Fruit fly (Drosophila melanogaster) whole organism, adult: ENCODE results near the gene Aprt.

Experiments
- CG11617 ChIP-seq: fragments of 200-800 bp; sonication (Bioruptor generic); optimal IDR thresholded peaks from 2 replicates; lab custom pipeline; 2017; ENCODE audit warnings: mild to moderate bottlenecking, missing biosample characterization, missing genetic modification reagents, missing genetic modification characterization
- CG7045 ChIP-seq: fragments of 200-800 bp; sonication (Bioruptor generic); optimal IDR thresholded peaks from 2 replicates; lab custom pipeline; 2017; ENCODE audit warnings: missing biosample characterization, mild to moderate bottlenecking, missing genetic modification characterization
- CG7101 ChIP-seq: fragments of 200-800 bp; sonication (Bioruptor generic); optimal IDR thresholded peaks from 2 replicates; lab custom pipeline; 2018; ENCODE audit warnings: missing biosample characterization, mild to moderate bottlenecking, missing genetic modification characterization, moderate library complexity
- Crg-1 ChIP-seq: fragments of 200-800 bp; sonication (Bioruptor generic); optimal IDR thresholded peaks from 2 replicates; lab custom pipeline; 2016; ENCODE audit warnings: missing biosample characterization, missing genetic modification characterization
- Hr96 ChIP-seq: fragments of 200-800 bp; sonication (Bioruptor generic); optimal IDR thresholded peaks from 2 replicates; lab custom pipeline; 2016; ENCODE audit warnings: missing biosample characterization, missing genetic modification characterization
- kay ChIP-seq: fragments of 200-800 bp; sonication (Bioruptor generic); peaks from one replicate; lab custom pipeline; 2016; ENCODE audit warnings: missing biosample characterization, missing genetic modification characterization, borderline replicate concordance
- pad ChIP-seq: fragments of 200-800 bp; sonication (Bioruptor generic); optimal IDR thresholded peaks from 3 replicates; lab custom pipeline; 2017; ENCODE audit warnings: missing biosample characterization, missing genetic modification characterization, mild to moderate bottlenecking, moderate library complexity, missing genetic modification reagents
- tj ChIP-seq: fragments of 200-800 bp; sonication (Bioruptor generic); optimal IDR thresholded peaks from 3 replicates; lab custom pipeline; 2017; ENCODE audit warnings: missing biosample characterization, mild to moderate bottlenecking, missing genetic modification characterization, moderate library complexity
- toe ChIP-seq: fragments of 200-800 bp; sonication (Bioruptor generic); optimal IDR thresholded peaks from 2 replicates; lab custom pipeline; 2016; ENCODE audit warnings: missing biosample characterization, missing genetic modification characterization

- TF ChIP-seq tj (GFP tag; lab: Kevin White, UChicago) (no peak), toe (no peak), pad (GFP tag; lab: Kevin White, UChicago) (no peak), CG11617 (GFP tag; lab: Kevin White, UChicago) (no peak), CG7045 (GFP tag; lab: Kevin White, UChicago) (no peak), CG7101 (tag; lab: Kevin White, UChicago) (no peak), kay (GFP tag; lab: Kevin White, UChicago) (no peak), Crg-1 (GFP tag; lab: Kevin White, UChicago) (no peak), Hr96 (no peak)
These were observed 16.0 kb downstream of the Aprt start for dm6 chr3L:1868841-1869240.
